Worm (Caenorhabditis elegans): ENCODE measurements around the gene mgrn-1.

DNA sequence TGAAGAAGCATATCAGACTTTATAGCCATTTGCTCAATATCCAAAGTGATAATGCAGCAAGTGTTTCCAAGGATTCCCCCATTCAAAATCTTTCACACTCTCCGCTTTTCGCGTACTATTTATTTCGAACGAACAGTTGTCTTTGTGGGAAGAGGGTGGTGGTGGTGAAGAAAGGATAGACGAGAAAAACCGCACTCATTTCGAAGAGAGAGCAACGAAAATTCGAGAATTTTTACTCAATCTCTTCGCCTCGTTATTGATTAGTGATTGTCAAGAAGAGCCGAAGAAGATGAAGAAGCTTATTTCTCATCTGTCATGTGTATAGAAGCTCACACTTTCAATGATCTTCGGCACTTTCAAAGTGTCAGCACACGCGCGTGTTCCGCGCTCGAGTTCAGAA, 23.6 kb downstream of the mgrn-1 start:
- TF ChIP-seq unc-62 (GFP tag; optimal IDR thresholded peaks at IDR 0.05) = no peak
- TF ChIP-seq snpc-4 (tag; optimal IDR thresholded peaks at IDR 0.05) = no peak
- no peak for TF ChIP-seq mdl-1 (tag; optimal IDR thresholded peaks at IDR 0.05)
- TF ChIP-seq dmd-4 (tag; optimal IDR thresholded peaks at IDR 0.05) = no peak
- TF ChIP-seq fos-1 (tag; optimal IDR thresholded peaks at IDR 0.05) = no peak
- no peak for TF ChIP-seq ama-1 (optimal IDR thresholded peaks at IDR 0.05)
- no peak for TF ChIP-seq lin-39 (tag; optimal IDR thresholded peaks at IDR 0.05)
- TF ChIP-seq blmp-1 (tag; optimal IDR thresholded peaks at IDR 0.05; ENCODE audit: insufficient read depth) = no peak
- no peak for TF ChIP-seq egl-27 (tag; optimal IDR thresholded peaks at IDR 0.05)
- no peak for TF ChIP-seq nhr-25 (tag; optimal IDR thresholded peaks at IDR 0.05)
- no peak for TF ChIP-seq ZK546.5 (tag; optimal IDR thresholded peaks at IDR 0.05)

Data from whole organism, L2 larva.